Fruit fly (Drosophila melanogaster): ENCODE measurements around the gene CG42824.

dm6 chr3R:17379742-17380141, 26.6 kb downstream of the CG42824 start, which contains the start of gene lute:
- TF ChIP-seq CG32006 (GFP tag; optimal IDR thresholded peaks at IDR 0.05), result no peak
- no peak for TF ChIP-seq Sox15 (GFP tag; optimal IDR thresholded peaks at IDR 0.05)
- no peak for TF ChIP-seq ss (GFP tag; optimal IDR thresholded peaks at IDR 0.05)
- TF ChIP-seq CG6854 (GFP tag; optimal IDR thresholded peaks at IDR 0.05), result no peak
- TF ChIP-seq Hr4 (GFP tag; optimal IDR thresholded peaks at IDR 0.05), result no peak
